5 fruit fly cellular contexts compared by ENCODE assay signal in the genomic region with DNA sequence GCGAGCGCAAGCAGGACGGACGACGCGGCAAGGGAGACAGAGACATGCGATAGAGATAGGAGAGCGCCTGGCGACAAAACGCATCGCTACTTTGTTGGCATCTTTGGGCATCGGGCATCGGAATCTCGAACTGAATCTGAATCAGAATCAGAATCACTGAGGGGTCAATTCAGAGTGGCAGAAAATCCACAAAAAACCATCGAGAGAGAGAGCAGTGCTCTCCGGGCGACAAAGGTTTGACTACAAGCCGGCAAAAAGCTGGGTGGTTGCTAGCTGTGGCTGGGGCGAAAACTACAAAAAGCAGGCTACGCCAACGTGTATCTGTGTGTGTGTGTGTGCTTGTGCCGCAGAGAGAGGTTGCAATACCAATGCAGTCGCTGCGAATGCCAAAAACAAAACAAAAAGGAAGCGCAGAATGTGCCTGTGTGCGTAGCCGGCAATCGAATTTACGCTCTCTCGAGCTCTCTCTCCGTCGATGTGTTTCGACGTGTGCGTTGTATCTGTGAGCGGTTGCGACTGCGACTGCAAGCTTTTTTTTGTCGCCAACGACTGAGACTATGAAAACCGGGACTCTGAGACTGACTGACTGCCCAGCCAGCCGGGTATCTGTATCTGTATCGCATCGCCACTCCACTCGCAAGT.
TF ChIP-seq lines count a peak whose summit lies in the region.

No protein-coding gene starts in this region.

TF ChIP-seq in whole organism, adult, 20 proteins besides CTCF, POLR2A, EP300 and RAD21 (continued from another document):
- TF ChIP-seq cic (GFP tag; optimal IDR thresholded peaks at IDR 0.05; lab: Kevin White, UChicago) (peak; percentile 100), toe (GFP tag; optimal IDR thresholded peaks at IDR 0.05; lab: Kevin White, UChicago) (peak; percentile 96), CG7045 (GFP tag; optimal IDR thresholded peaks at IDR 0.05; lab: Kevin White, UChicago) (peak; percentile 95), Mnt (GFP tag; optimal IDR thresholded peaks at IDR 0.05; lab: Kevin White, UChicago) (peak; percentile 93), cnc (optimal IDR thresholded peaks at IDR 0.05; lab: Kevin White, UChicago) (no peak)

TF ChIP-seq in whole organism, embryonic, 481 proteins besides CTCF, POLR2A, EP300 and RAD21 (continued from another document):
- TF ChIP-seq YL-1 (GFP tag; optimal IDR thresholded peaks at IDR 0.05; lab: Kevin White, UChicago): no peak

TF ChIP-seq in whole organism, prepupa, 60 proteins besides CTCF, POLR2A, EP300 and RAD21 (continued from another document and continues in another):
- TF ChIP-seq Hr38 (GFP tag; optimal IDR thresholded peaks at IDR 0.05; lab: Kevin White, UChicago): no peak
- peak; percentile 88 for TF ChIP-seq CG10669 (GFP tag; optimal IDR thresholded peaks at IDR 0.05; lab: Kevin White, UChicago)
- TF ChIP-seq CG6163 (GFP tag; IDR thresholded peaks at IDR 0.05; lab: Robert Waterston, UW): peak; percentile 99
- TF ChIP-seq achi (GFP tag; optimal IDR thresholded peaks at IDR 0.05; lab: Kevin White, UChicago): peak; percentile 62
- TF ChIP-seq dsx (GFP tag; optimal IDR thresholded peaks at IDR 0.05; lab: Kevin White, UChicago; ENCODE audit: poor library complexity, severe bottlenecking): peak; percentile 94
- peak; percentile 88 for TF ChIP-seq CG11762 (GFP tag; optimal IDR thresholded peaks at IDR 0.05; lab: Kevin White, UChicago; ENCODE audit: insufficient read depth)
- peak; percentile 84 for TF ChIP-seq Eip75B (GFP tag; optimal IDR thresholded peaks at IDR 0.05; lab: Kevin White, UChicago)
- TF ChIP-seq cyc (GFP tag; optimal IDR thresholded peaks at IDR 0.05; lab: Kevin White, UChicago): peak; percentile 17
- TF ChIP-seq net (GFP tag; optimal IDR thresholded peaks at IDR 0.05; lab: Kevin White, UChicago): peak; percentile 89
- TF ChIP-seq spab (GFP tag; optimal IDR thresholded peaks at IDR 0.05; lab: Kevin White, UChicago): peak; percentile 93
- peak; percentile 97 for TF ChIP-seq CG6854 (GFP tag; optimal IDR thresholded peaks at IDR 0.05; lab: Kevin White, UChicago)
- peak; percentile 87 for TF ChIP-seq CG3919 (GFP tag; optimal IDR thresholded peaks at IDR 0.05; lab: Kevin White, UChicago)
- TF ChIP-seq eg (GFP tag; IDR thresholded peaks at IDR 0.05; lab: Robert Waterston, UW): peak; percentile 98
- peak; percentile 77 for TF ChIP-seq CG8319 (GFP tag; optimal IDR thresholded peaks at IDR 0.05; lab: Kevin White, UChicago)
- peak; percentile 93 for TF ChIP-seq Gug (GFP tag; IDR thresholded peaks at IDR 0.05; lab: Robert Waterston, UW)
- peak; percentile 93 for TF ChIP-seq vri (GFP tag; optimal IDR thresholded peaks at IDR 0.05; lab: Kevin White, UChicago)
- peak; percentile 83 for TF ChIP-seq CG34406 (GFP tag; optimal IDR thresholded peaks at IDR 0.05; lab: Kevin White, UChicago)
- peak; percentile 88 for TF ChIP-seq CG7368 (GFP tag; optimal IDR thresholded peaks at IDR 0.05; lab: Kevin White, UChicago)
- TF ChIP-seq CG16779 (tag; optimal IDR thresholded peaks at IDR 0.05; lab: Kevin White, UChicago): peak; percentile 97
- TF ChIP-seq Sox102F (GFP tag; optimal IDR thresholded peaks at IDR 0.05; lab: Kevin White, UChicago): peak; percentile 79
- peak; percentile 71 for TF ChIP-seq Met (GFP tag; optimal IDR thresholded peaks at IDR 0.05; lab: Kevin White, UChicago)
- no peak for TF ChIP-seq Hr39 (GFP tag; optimal IDR thresholded peaks at IDR 0.05; lab: Kevin White, UChicago)
- TF ChIP-seq Lpt (GFP tag; optimal IDR thresholded peaks at IDR 0.05; lab: Kevin White, UChicago): peak; percentile 90
- TF ChIP-seq lz (GFP tag; optimal IDR thresholded peaks at IDR 0.05; lab: Kevin White, UChicago): peak; percentile 37
- peak; percentile 98 for TF ChIP-seq CG8119 (GFP tag; IDR thresholded peaks at IDR 0.05; lab: Robert Waterston, UW)
- TF ChIP-seq CG9139 (GFP tag; optimal IDR thresholded peaks at IDR 0.05; lab: Kevin White, UChicago): peak; percentile 98
- TF ChIP-seq CG6276 (GFP tag; optimal IDR thresholded peaks at IDR 0.05; lab: Kevin White, UChicago): peak; percentile 96
- peak; percentile 83 for TF ChIP-seq fd59A (GFP tag; optimal IDR thresholded peaks at IDR 0.05; lab: Kevin White, UChicago)
- TF ChIP-seq CG3032 (tag; optimal IDR thresholded peaks at IDR 0.05; lab: Kevin White, UChicago): peak; percentile 87
- peak; percentile 98 for TF ChIP-seq CG15336 (GFP tag; IDR thresholded peaks at IDR 0.05; lab: Robert Waterston, UW)
- TF ChIP-seq fd85E (GFP tag; optimal IDR thresholded peaks at IDR 0.05; lab: Kevin White, UChicago): peak; percentile 98
- TF ChIP-seq dac (GFP tag; optimal IDR thresholded peaks at IDR 0.05; lab: Kevin White, UChicago): peak; percentile 79
- TF ChIP-seq fkh (GFP tag; optimal IDR thresholded peaks at IDR 0.05; lab: Kevin White, UChicago): no peak
- TF ChIP-seq CG1621 (tag; optimal IDR thresholded peaks at IDR 0.05; lab: Kevin White, UChicago): peak; percentile 94
- peak; percentile 95 for TF ChIP-seq CG6808 (GFP tag; optimal IDR thresholded peaks at IDR 0.05; lab: Kevin White, UChicago)
- peak; percentile 94 for TF ChIP-seq Eip78C (GFP tag; lab: Kevin White, UChicago)
- TF ChIP-seq CG6792 (GFP tag; optimal IDR thresholded peaks at IDR 0.05; lab: Kevin White, UChicago): peak; percentile 80
- peak; percentile 52 for TF ChIP-seq Hr4 (GFP tag; optimal IDR thresholded peaks at IDR 0.05; lab: Kevin White, UChicago)
- peak; percentile 89 for TF ChIP-seq CG11294 (GFP tag; IDR thresholded peaks at IDR 0.05; lab: Robert Waterston, UW)

TF ChIP-seq in whole organism, pupa, 21 proteins besides CTCF, POLR2A, EP300 and RAD21 (continued from another document):
- TF ChIP-seq CG8159 (tag; optimal IDR thresholded peaks at IDR 0.05; lab: Kevin White, UChicago): peak; percentile 86
- peak; percentile 99 for TF ChIP-seq gl (tag; optimal IDR thresholded peaks at IDR 0.05; lab: Kevin White, UChicago)
- TF ChIP-seq CG12605 (GFP tag; IDR thresholded peaks at IDR 0.05; lab: Robert Waterston, UW): peak; percentile 98
- TF ChIP-seq Snoo (tag; optimal IDR thresholded peaks at IDR 0.05; lab: Kevin White, UChicago): peak; percentile 89

TF ChIP-seq in whole organism, wandering third instar larva, 38 proteins besides CTCF, POLR2A, EP300 and RAD21 (continued from another document):
- TF ChIP-seq OdsH (GFP tag; optimal IDR thresholded peaks at IDR 0.05; lab: Kevin White, UChicago) (peak; percentile 37), Hr78 (GFP tag; optimal IDR thresholded peaks at IDR 0.05; lab: Kevin White, UChicago) (peak; percentile 45), jim (GFP tag; optimal IDR thresholded peaks at IDR 0.05; lab: Kevin White, UChicago) (peak; percentile 92), tai (GFP tag; optimal IDR thresholded peaks at IDR 0.05; lab: Kevin White, UChicago) (no peak), dmrt93B (GFP tag; optimal IDR thresholded peaks at IDR 0.05; lab: Kevin White, UChicago) (no peak), CG9705 (GFP tag; optimal IDR thresholded peaks at IDR 0.05; lab: Kevin White, UChicago) (peak; percentile 29), h (GFP tag; optimal IDR thresholded peaks at IDR 0.05; lab: Kevin White, UChicago) (peak; percentile 81), pan (optimal IDR thresholded peaks at IDR 0.05; lab: Kevin White, UChicago) (no peak), Hr83 (GFP tag; optimal IDR thresholded peaks at IDR 0.05; lab: Kevin White, UChicago; ENCODE audit: poor library complexity, severe bottlenecking) (peak; percentile 88), N (GFP tag; optimal IDR thresholded peaks at IDR 0.05; lab: Kevin White, UChicago) (peak; percentile 91), lola (GFP tag; optimal IDR thresholded peaks at IDR 0.05; lab: Kevin White, UChicago) (no peak), Myc (optimal IDR thresholded peaks at IDR 0.05; lab: Kevin White, UChicago) (no peak), sage (GFP tag; optimal IDR thresholded peaks at IDR 0.05; lab: Kevin White, UChicago) (peak; percentile 94), CrebA (GFP tag; optimal IDR thresholded peaks at IDR 0.05; lab: Kevin White, UChicago; ENCODE audit: borderline replicate concordance) (peak; percentile 98), Sp1 (GFP tag; optimal IDR thresholded peaks at IDR 0.05; lab: Kevin White, UChicago) (peak; percentile 93), GATAd (GFP tag; optimal IDR thresholded peaks at IDR 0.05; lab: Kevin White, UChicago) (no peak), br (GFP tag; optimal IDR thresholded peaks at IDR 0.05; lab: Kevin White, UChicago) (peak; percentile 60), foxo (GFP tag; optimal IDR thresholded peaks at IDR 0.05; lab: Kevin White, UChicago) (peak; percentile 23 to 96), dsf (GFP tag; optimal IDR thresholded peaks at IDR 0.05; lab: Kevin White, UChicago; ENCODE audit: borderline replicate concordance) (peak; percentile 39), Dif (GFP tag; optimal IDR thresholded peaks at IDR 0.05; lab: Kevin White, UChicago; ENCODE audit: partially characterized antibody) (peak; percentile 82)
